Worm (Caenorhabditis elegans) whole organism, L4/young adult: Measurements from ENCODE around the gene W04G3.11.

ENCODE experiments used
- dao-5 ChIP-seq: sonication (generic microtip); optimal IDR thresholded peaks from 2 replicates; lab custom pipeline; 2016; ENCODE audit warnings: missing genotype, missing genetic modification characterization, moderate library complexity, missing compliant biosample characterization
- him-1 ChIP-seq: sonication (generic microtip); optimal IDR thresholded peaks from 2 replicates; lab custom pipeline; 2016; ENCODE audit warnings: missing genotype, missing genetic modification reagents, missing genetic modification characterization, missing compliant biosample characterization

DNA sequence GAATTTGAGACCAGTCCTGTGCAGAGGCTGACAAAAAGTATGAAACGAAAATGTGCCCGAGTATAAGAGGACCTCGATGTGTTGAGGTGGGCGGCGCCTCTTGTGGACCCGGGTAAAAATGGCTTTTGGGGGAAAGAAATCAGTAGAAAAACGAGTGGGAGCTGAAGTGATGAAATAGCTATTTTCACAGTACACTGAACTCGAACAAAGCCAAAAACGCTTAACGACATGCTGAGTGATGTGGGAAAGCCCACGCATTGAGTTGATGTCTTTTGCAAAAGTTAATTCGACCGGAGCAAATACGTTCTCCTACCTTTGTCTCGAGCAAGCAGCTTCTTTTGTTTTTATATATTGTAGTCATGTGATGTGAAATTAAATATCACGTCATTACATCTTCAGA lies 27.7 kb downstream of the W04G3.11 start, which contains the start of gene nlp-66:
- TF ChIP-seq dao-5 (tag; lab: Kevin White, UChicago) (no peak), him-1 (tag; lab: Kevin White, UChicago) (no peak)
